Worm (Caenorhabditis elegans) whole organism, midembryonic: ENCODE measurements around the gene F38C2.7.
"Not testable (repeated sequence)": the region's sequence is repeated elsewhere in the genome, so short reads cannot be mapped to it uniquely, and the experiment has no call there.

ENCODE experiments used
- T22C8.4 ChIP-seq: fragments of 200-800 bp; sonication (Bioruptor generic); IDR thresholded peaks from 2 replicates; pipeline ENCODE4 v1.3.6; 2022; ENCODE audit warnings: missing genetic modification characterization, missing compliant biosample characterization
- cog-1 ChIP-seq: sonication (generic microtip); optimal IDR thresholded peaks from 2 replicates; lab custom pipeline; 2016; ENCODE audit warnings: missing genetic modification characterization, missing compliant biosample characterization
- flt-1 ChIP-seq: fragments of 200-800 bp; sonication (Bioruptor generic); IDR thresholded peaks from 2 replicates; pipeline ENCODE4 v1.3.6; 2022; ENCODE audit warnings: missing genetic modification characterization, missing compliant biosample characterization
- klf-2 ChIP-seq: fragments of 200-800 bp; sonication (Bioruptor generic); conservative IDR thresholded peaks from 2 replicates; pipeline ENCODE4 v1.3.6; 2022; ENCODE audit warnings: missing genetic modification reagents, missing genetic modification characterization, missing compliant biosample characterization
- med-1 ChIP-seq: sonication (generic microtip); optimal IDR thresholded peaks from 2 replicates; lab custom pipeline; 2017; ENCODE audit warnings: missing genetic modification characterization, mild to moderate bottlenecking, missing compliant biosample characterization, antibody characterized with exemption, missing genetic modification reagents; ENCODE audit not compliant: insufficient read depth
- ref-1 ChIP-seq: fragments of 200-800 bp; sonication (Bioruptor generic); conservative IDR thresholded peaks from 2 replicates; pipeline ENCODE4 v1.3.6; 2022; ENCODE audit warnings: missing genetic modification reagents, missing genetic modification characterization, missing compliant biosample characterization
- tab-1 ChIP-seq: fragments of 200-800 bp; sonication (Bioruptor generic); IDR thresholded peaks from 2 replicates; pipeline ENCODE4 v1.3.6; 2022; ENCODE audit warnings: missing genetic modification characterization, missing compliant biosample characterization
- ztf-23 ChIP-seq: fragments of 200-800 bp; sonication (Bioruptor generic); IDR thresholded peaks from 2 replicates; pipeline ENCODE4 v1.3.6; 2022; ENCODE audit warnings: missing genetic modification reagents, missing genetic modification characterization, missing compliant biosample characterization
- ztf-29 ChIP-seq: fragments of 200-800 bp; sonication (Bioruptor generic); IDR thresholded peaks from 2 replicates; pipeline ENCODE4 v1.3.6; 2022; ENCODE audit warnings: missing genetic modification reagents, missing genetic modification characterization, missing compliant biosample characterization

DNA sequence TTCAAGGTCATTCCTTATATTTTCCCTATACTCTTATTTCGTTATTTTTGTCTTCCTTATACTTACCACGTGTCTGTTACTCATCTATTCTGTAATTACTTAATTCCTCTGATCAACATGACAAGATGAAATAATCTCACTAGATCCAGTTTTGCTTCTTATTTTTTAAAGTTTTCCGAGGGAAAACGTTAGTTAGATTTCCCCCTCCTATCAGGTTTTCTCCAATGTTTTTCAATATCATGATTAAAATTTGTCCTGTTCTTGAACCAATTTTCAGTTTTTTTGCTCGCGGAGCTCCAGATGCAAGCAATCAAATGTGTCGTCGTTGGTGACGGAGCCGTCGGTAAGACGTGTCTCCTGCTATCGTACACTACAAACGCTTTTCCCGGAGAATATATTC lies 30.7 kb upstream of the F38C2.7 start, which contains the start of gene rac-2:
- TF ChIP-seq tab-1 (GFP tag; lab: Robert Waterston, UW); T22C8.4 (GFP tag; lab: Robert Waterston, UW); med-1 (GFP tag; lab: Kevin White, UChicago); flt-1; ref-1 (GFP tag; lab: Robert Waterston, UW); klf-2 (GFP tag; lab: Robert Waterston, UW); ztf-29 (GFP tag; lab: Robert Waterston, UW); ztf-23 (GFP tag; lab: Robert Waterston, UW); cog-1: not testable (repeated sequence)
